Fruit fly (Drosophila melanogaster) whole organism, prepupa: ENCODE results near the gene Syx5.

Experiments used
- Blimp-1 ChIP-seq: fragments of 200-800 bp; sonication (Bioruptor generic); optimal IDR thresholded peaks from 3 replicates; lab custom pipeline; 2017; ENCODE audit warnings: missing biosample characterization, missing genetic modification characterization, mild to moderate bottlenecking, moderate library complexity, missing genetic modification reagents
- CG10669 ChIP-seq: fragments of 200-800 bp; sonication (Bioruptor generic); optimal IDR thresholded peaks from 3 replicates; lab custom pipeline; 2018; ENCODE audit warnings: missing biosample characterization, mild to moderate bottlenecking, missing genetic modification characterization, moderate library complexity
- CG6163 ChIP-seq: fragments of 200-800 bp; sonication (Bioruptor generic); IDR thresholded peaks from 3 replicates; pipeline ENCODE4 v1.3.6; 2022; ENCODE audit warnings: missing biosample characterization, missing genetic modification characterization
- CG6854 ChIP-seq: fragments of 200-800 bp; sonication (Bioruptor generic); optimal IDR thresholded peaks from 2 replicates; lab custom pipeline; 2017; ENCODE audit warnings: missing biosample characterization, mild to moderate bottlenecking, missing genetic modification characterization
- CG8119 ChIP-seq: fragments of 200-800 bp; sonication (Bioruptor generic); IDR thresholded peaks from 3 replicates; pipeline ENCODE4 v1.3.6; 2022; ENCODE audit warnings: missing biosample characterization, missing genetic modification characterization
- Eip78C ChIP-seq: fragments of 200-800 bp; sonication (Bioruptor generic); peaks from one replicate; lab custom pipeline; 2016; ENCODE audit warnings: missing biosample characterization, missing genetic modification characterization
- Gug ChIP-seq: fragments of 200-800 bp; sonication (Bioruptor generic); IDR thresholded peaks from 2 replicates; pipeline ENCODE4 v1.3.6; 2022; ENCODE audit warnings: missing biosample characterization, missing genetic modification characterization
- Hr39 ChIP-seq: fragments of 200-800 bp; sonication (Bioruptor generic); optimal IDR thresholded peaks from 2 replicates; lab custom pipeline; 2016; ENCODE audit warnings: missing biosample characterization, missing genetic modification characterization
- Sox102F ChIP-seq: fragments of 200-800 bp; sonication (Bioruptor generic); optimal IDR thresholded peaks from 2 replicates; lab custom pipeline; 2016; ENCODE audit warnings: missing biosample characterization, mild to moderate bottlenecking, missing genetic modification characterization
- fd85E ChIP-seq: fragments of 200-800 bp; sonication (Bioruptor generic); optimal IDR thresholded peaks from 3 replicates; lab custom pipeline; 2016; ENCODE audit warnings: missing biosample characterization, missing genetic modification characterization
- fkh ChIP-seq: fragments of 200-800 bp; sonication (Bioruptor generic); optimal IDR thresholded peaks from 3 replicates; lab custom pipeline; 2017; ENCODE audit warnings: missing biosample characterization, mild to moderate bottlenecking, missing genetic modification characterization, moderate library complexity
- lz ChIP-seq: fragments of 200-800 bp; sonication (Bioruptor generic); optimal IDR thresholded peaks from 3 replicates; lab custom pipeline; 2016; ENCODE audit warnings: missing biosample characterization, missing genetic modification characterization
- salr ChIP-seq, 2 experiments: fragments of 200-800 bp; sonication (Bioruptor generic); optimal IDR thresholded peaks; 3 replicates each; lab custom pipeline; 2016 to 2018; ENCODE audit warnings: missing biosample characterization in 2 of 2, missing genetic modification characterization in 2 of 2, mild to moderate bottlenecking in 1 of 2
- topi ChIP-seq: fragments of 200-800 bp; sonication (Bioruptor generic); optimal IDR thresholded peaks from 3 replicates; lab custom pipeline; 2016; ENCODE audit warnings: missing biosample characterization, missing genetic modification characterization

DNA sequence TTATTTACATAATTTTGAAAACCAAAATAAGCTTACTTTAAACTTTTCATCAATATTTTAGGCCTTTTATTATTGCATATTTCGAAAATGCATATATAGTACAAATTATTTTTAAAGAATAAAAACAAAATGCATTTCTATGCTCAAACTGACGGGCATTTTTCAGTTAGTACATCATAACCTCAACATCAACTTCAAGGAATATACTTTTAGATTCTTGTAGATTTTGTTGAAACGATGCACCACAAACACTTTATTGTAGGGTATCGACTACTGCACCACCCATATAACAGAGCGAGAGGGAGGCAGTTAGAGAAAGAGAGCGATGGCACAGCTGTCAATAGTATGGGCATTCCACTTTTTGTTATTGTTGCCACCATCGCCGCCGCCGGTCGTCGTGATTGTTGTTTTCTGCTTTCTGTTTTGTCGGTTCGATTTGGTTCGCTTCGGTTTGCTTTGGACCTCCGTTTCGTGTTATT lies 27.3 kb upstream of the Syx5 start:
- peak; percentile 84 for TF ChIP-seq Gug (GFP tag; lab: Robert Waterston, UW)
- TF ChIP-seq CG6163 (GFP tag; lab: Robert Waterston, UW): peak; percentile 72
- TF ChIP-seq Blimp-1: peak; percentile 7
- TF ChIP-seq topi (GFP tag; lab: Kevin White, UChicago): peak; percentile 73
- TF ChIP-seq Sox102F (GFP tag; lab: Kevin White, UChicago): peak; percentile 63
- TF ChIP-seq CG6854 (GFP tag; lab: Kevin White, UChicago): peak; percentile 35
- peak; percentile 97 for TF ChIP-seq Eip78C
- TF ChIP-seq fkh (GFP tag; lab: Kevin White, UChicago): peak; percentile 63
- TF ChIP-seq salr (GFP tag; optimal IDR thresholded peaks at IDR 0.05; lab: Kevin White, UChicago): peak; percentile 72 to 98
- peak; percentile 83 for TF ChIP-seq CG10669 (GFP tag; lab: Kevin White, UChicago)
- TF ChIP-seq fd85E (GFP tag; lab: Kevin White, UChicago): no peak
- TF ChIP-seq lz: peak; percentile 79
- peak; percentile 71 for TF ChIP-seq Hr39 (GFP tag; lab: Kevin White, UChicago)
- TF ChIP-seq CG8119 (GFP tag; lab: Robert Waterston, UW): peak; percentile 94
